Fruit fly (Drosophila melanogaster) whole organism, wandering third instar larva: ENCODE results near the gene sdk.
A peak's percentile ranks its signal among the peaks of the same experiment; 100 is the strongest.

Experiments used
- Abd-B ChIP-seq: fragments of >200 bp; optimal IDR thresholded peaks from 2 replicates; lab custom pipeline; 2017; ENCODE audit warnings: missing biosample characterization, missing genetic modification characterization
- Dfd ChIP-seq: fragments of >200 bp; optimal IDR thresholded peaks from 2 replicates; lab custom pipeline; 2017; ENCODE audit warnings: missing biosample characterization, missing genetic modification characterization
- Hnf4 ChIP-seq: fragments of 200-800 bp; sonication (Bioruptor generic); optimal IDR thresholded peaks from 2 replicates; lab custom pipeline; 2016; ENCODE audit warnings: missing biosample characterization, mild to moderate bottlenecking, missing genetic modification characterization
- Hr78 ChIP-seq: fragments of >200 bp; optimal IDR thresholded peaks from 2 replicates; lab custom pipeline; 2017; ENCODE audit warnings: missing biosample characterization, missing genetic modification characterization
- OdsH ChIP-seq: fragments of 200-800 bp; sonication (Bioruptor generic); optimal IDR thresholded peaks from 2 replicates; lab custom pipeline; 2016; ENCODE audit warnings: missing biosample characterization, mild to moderate bottlenecking, missing genetic modification characterization
- br ChIP-seq: fragments of 200-800 bp; sonication (Bioruptor generic); optimal IDR thresholded peaks from 2 replicates; lab custom pipeline; 2016; ENCODE audit warnings: missing biosample characterization, missing genetic modification characterization
- dl ChIP-seq, 2 experiments: fragments of 175-275, 200-275 bp in 1 of 2; fragments of 200-275 bp in 1 of 2; sonication (Bioruptor generic); optimal IDR thresholded peaks; lab custom pipeline; 2018; ENCODE audit warnings: mild to moderate bottlenecking in 2 of 2, missing biosample characterization in 2 of 2, missing genetic modification characterization in 2 of 2, moderate library complexity in 2 of 2; ENCODE audit not compliant: partially characterized antibody in 2 of 2, insufficient read depth in 1 of 2
- fru ChIP-seq: fragments of 200-800 bp; sonication (Bioruptor generic); optimal IDR thresholded peaks from 3 replicates; lab custom pipeline; 2016; ENCODE audit warnings: missing biosample characterization, mild to moderate bottlenecking, missing genetic modification characterization
- lola ChIP-seq: fragments of >200 bp; optimal IDR thresholded peaks from 2 replicates; lab custom pipeline; 2017; ENCODE audit warnings: missing biosample characterization, missing genetic modification characterization
- pan ChIP-seq: fragments of >200 bp; optimal IDR thresholded peaks from 2 replicates; lab custom pipeline; 2017
- psq ChIP-seq: fragments of 200-800 bp; sonication (Bioruptor generic); optimal IDR thresholded peaks from 3 replicates; lab custom pipeline; 2017; ENCODE audit warnings: missing biosample characterization, mild to moderate bottlenecking, missing genetic modification characterization, moderate library complexity
- sage ChIP-seq: fragments of 200-800 bp; sonication (Bioruptor generic); optimal IDR thresholded peaks from 2 replicates; lab custom pipeline; 2016; ENCODE audit warnings: missing biosample characterization, mild to moderate bottlenecking, missing genetic modification characterization
- sv ChIP-seq: fragments of 200-800 bp; sonication (Bioruptor generic); optimal IDR thresholded peaks from 3 replicates; lab custom pipeline; 2016; ENCODE audit warnings: missing biosample characterization, missing genetic modification characterization
- usp ChIP-seq: fragments of >200 bp; optimal IDR thresholded peaks from 2 replicates; lab custom pipeline; 2017; ENCODE audit warnings: missing biosample characterization, missing genetic modification characterization

dm6 chrX:784456-784855 is 97.8 kb downstream of the sdk start, which contains the start of gene tw:
- no peak for TF ChIP-seq br (GFP tag; lab: Kevin White, UChicago)
- TF ChIP-seq Abd-B (GFP tag; lab: Kevin White, UChicago), result no peak
- peak; percentile 36 for TF ChIP-seq fru (GFP tag; lab: Kevin White, UChicago)
- TF ChIP-seq lola (GFP tag; lab: Kevin White, UChicago), result no peak
- TF ChIP-seq dl (GFP tag; optimal IDR thresholded peaks at IDR 0.05; lab: Kevin White, UChicago; ENCODE audit: insufficient read depth in 1 of 2, partially characterized antibody in 2 of 2), result no peak
- TF ChIP-seq OdsH, result no peak
- no peak for TF ChIP-seq Hnf4
- TF ChIP-seq pan (lab: Kevin White, UChicago), result no peak
- TF ChIP-seq psq, result peak; percentile 28
- no peak for TF ChIP-seq sage (GFP tag; lab: Kevin White, UChicago)
- TF ChIP-seq Hr78 (GFP tag; lab: Kevin White, UChicago), result no peak
- TF ChIP-seq sv (GFP tag; lab: Kevin White, UChicago), result no peak
- TF ChIP-seq Dfd (GFP tag; lab: Kevin White, UChicago), result no peak
- TF ChIP-seq usp (GFP tag; lab: Kevin White, UChicago), result no peak
